Worm (Caenorhabditis elegans) whole organism, L3 larva: ENCODE results near the gene F44E7.5.

Experiments
- ZK546.5 ChIP-seq: sonication (generic microtip); optimal IDR thresholded peaks from 2 replicates; lab custom pipeline; 2017; ENCODE audit warnings: missing biosample characterization, missing genetic modification characterization
- aly-2 ChIP-seq: fragments of 150-350 bp; optimal IDR thresholded peaks from 2 replicates; lab custom pipeline; 2014; ENCODE audit warnings: missing biosample characterization, missing genetic modification characterization
- ceh-16 ChIP-seq: sonication (generic microtip); optimal IDR thresholded peaks from 2 replicates; lab custom pipeline; 2017; ENCODE audit warnings: missing biosample characterization, missing genetic modification characterization
- ceh-28 ChIP-seq: fragments of 150-350 bp; optimal IDR thresholded peaks from 2 replicates; lab custom pipeline; 2014; ENCODE audit warnings: missing biosample characterization, missing genetic modification reagents, missing genetic modification characterization
- ceh-82 ChIP-seq: fragments of 150-350 bp; optimal IDR thresholded peaks from 2 replicates; lab custom pipeline; 2014; ENCODE audit warnings: missing biosample characterization, missing genetic modification characterization
- egl-27 ChIP-seq: sonication (generic microtip); optimal IDR thresholded peaks from 4 replicates; lab custom pipeline; 2017; ENCODE audit warnings: missing biosample characterization, missing genetic modification reagents, missing genetic modification characterization
- egl-5 ChIP-seq: fragments of 150-350 bp; optimal IDR thresholded peaks from 2 replicates; lab custom pipeline; 2017; ENCODE audit warnings: missing biosample characterization, missing genetic modification reagents, missing genetic modification characterization, inconsistent platforms
- elt-1 ChIP-seq: fragments of 150-350 bp; optimal IDR thresholded peaks from 2 replicates; lab custom pipeline; 2014; ENCODE audit warnings: missing biosample characterization, missing genetic modification characterization
- elt-2 ChIP-seq: sonication (generic microtip); optimal IDR thresholded peaks from 2 replicates; lab custom pipeline; 2016; ENCODE audit warnings: missing genetic modification reagents, mild to moderate bottlenecking, missing genetic modification characterization, missing compliant biosample characterization
- elt-3 ChIP-seq, 3 experiments: fragments of 150-350 bp in 1 of 3; sonication (generic microtip) in 2 of 3; optimal IDR thresholded peaks; 2 replicates in 2 of 3; 4 replicates in 1 of 3; lab custom pipeline; 2014 to 2017; ENCODE audit warnings: missing biosample characterization in 3 of 3, missing genetic modification characterization in 3 of 3
- eor-1 ChIP-seq, 2 experiments: fragments of 150-350 bp; optimal IDR thresholded peaks; 2 replicates each; lab custom pipeline; 2014 to 2018; ENCODE audit warnings: missing biosample characterization in 2 of 2, missing genetic modification characterization in 2 of 2
- fkh-10 ChIP-seq: sonication (generic microtip); optimal IDR thresholded peaks from 2 replicates; lab custom pipeline; 2017; ENCODE audit warnings: missing biosample characterization, missing genetic modification reagents, missing genetic modification characterization
- hmg-11 ChIP-seq: sonication (generic microtip); optimal IDR thresholded peaks from 2 replicates; lab custom pipeline; 2016; ENCODE audit warnings: missing genetic modification characterization, missing compliant biosample characterization
- lin-15B ChIP-seq: fragments of 150-350 bp; optimal IDR thresholded peaks from 2 replicates; lab custom pipeline; 2014; ENCODE audit warnings: missing biosample characterization, missing genetic modification characterization
- lin-39 ChIP-seq: fragments of 150-350 bp; optimal IDR thresholded peaks from 2 replicates; lab custom pipeline; 2018; ENCODE audit warnings: missing biosample characterization, missing genetic modification reagents, missing genetic modification characterization
- mdl-1 ChIP-seq: fragments of 150-350 bp; optimal IDR thresholded peaks from 2 replicates; lab custom pipeline; 2014; ENCODE audit warnings: missing biosample characterization, missing genetic modification characterization
- nfya-1 ChIP-seq: sonication (generic microtip); optimal IDR thresholded peaks from 2 replicates; lab custom pipeline; 2017; ENCODE audit warnings: missing genetic modification characterization, mild to moderate bottlenecking, missing compliant biosample characterization, antibody characterized with exemption, moderate library complexity; ENCODE audit not compliant: insufficient read depth
- nhr-12 ChIP-seq: fragments of 150-350 bp; optimal IDR thresholded peaks from 2 replicates; lab custom pipeline; 2014; ENCODE audit warnings: missing biosample characterization, missing genetic modification characterization
- nhr-23 ChIP-seq: fragments of 150-350 bp; optimal IDR thresholded peaks from 2 replicates; lab custom pipeline; 2014; ENCODE audit warnings: missing biosample characterization, missing genetic modification reagents, missing genetic modification characterization
- nhr-237 ChIP-seq: fragments of 150-350 bp; optimal IDR thresholded peaks from 2 replicates; lab custom pipeline; 2014; ENCODE audit warnings: missing biosample characterization, missing genetic modification characterization
- nhr-25 ChIP-seq: sonication (generic microtip); optimal IDR thresholded peaks from 2 replicates; lab custom pipeline; 2017; ENCODE audit warnings: missing biosample characterization, missing genetic modification characterization
- nhr-28 ChIP-seq: fragments of 150-350 bp; optimal IDR thresholded peaks from 2 replicates; lab custom pipeline; 2014; ENCODE audit warnings: missing biosample characterization, missing genetic modification characterization
- nhr-43 ChIP-seq: sonication (generic microtip); optimal IDR thresholded peaks from 2 replicates; lab custom pipeline; 2016; ENCODE audit warnings: mild to moderate bottlenecking, missing genetic modification characterization, missing compliant biosample characterization; ENCODE audit not compliant: poor library complexity, severe bottlenecking
- nhr-67 ChIP-seq: fragments of 150-350 bp; optimal IDR thresholded peaks from 2 replicates; lab custom pipeline; 2014; ENCODE audit warnings: missing biosample characterization, missing genetic modification characterization
- nhr-76 ChIP-seq: fragments of 150-350 bp; sonication (generic microtip); optimal IDR thresholded peaks from 5 replicates; lab custom pipeline; 2014; ENCODE audit warnings: missing biosample characterization, missing genetic modification characterization
- nhr-77 ChIP-seq: fragments of 150-350 bp; optimal IDR thresholded peaks from 2 replicates; lab custom pipeline; 2014; ENCODE audit warnings: missing biosample characterization, missing genetic modification characterization
- pha-4 ChIP-seq: fragments of 150-350 bp; optimal IDR thresholded peaks from 2 replicates; lab custom pipeline; 2014; ENCODE audit warnings: missing biosample characterization, missing genetic modification reagents, missing genetic modification characterization
- pqm-1 ChIP-seq: fragments of 150-350 bp; optimal IDR thresholded peaks from 2 replicates; lab custom pipeline; 2017; ENCODE audit warnings: missing biosample characterization, missing genetic modification characterization, inconsistent platforms
- skn-1 ChIP-seq: fragments of 150-350 bp; optimal IDR thresholded peaks from 2 replicates; lab custom pipeline; 2014; ENCODE audit warnings: missing biosample characterization, missing genetic modification characterization
- snpc-4 ChIP-seq: fragments of 150-350 bp; optimal IDR thresholded peaks from 2 replicates; lab custom pipeline; 2014; ENCODE audit warnings: missing biosample characterization, missing genetic modification characterization
- tbx-2 ChIP-seq: sonication (generic microtip); optimal IDR thresholded peaks from 2 replicates; lab custom pipeline; 2016; ENCODE audit warnings: mild to moderate bottlenecking, missing genetic modification characterization, missing compliant biosample characterization
- unc-39 ChIP-seq: sonication (generic microtip); optimal IDR thresholded peaks from 4 replicates; lab custom pipeline; 2017; ENCODE audit warnings: missing biosample characterization, missing genetic modification characterization
- unc-62 ChIP-seq: fragments of 150-350 bp; sonication (generic microtip); optimal IDR thresholded peaks from 4 replicates; lab custom pipeline; 2014; ENCODE audit warnings: missing biosample characterization, missing genetic modification reagents, missing genetic modification characterization
- zag-1 ChIP-seq: fragments of 150-350 bp; optimal IDR thresholded peaks from 2 replicates; lab custom pipeline; 2014; ENCODE audit warnings: missing biosample characterization, missing genetic modification characterization
- ztf-11 ChIP-seq: fragments of 150-350 bp; optimal IDR thresholded peaks from 2 replicates; lab custom pipeline; 2014; ENCODE audit warnings: missing biosample characterization, missing genetic modification characterization

Gene F44E7.5

ce11 chrV:5822968-5823367 is 42.2 kb upstream of the F44E7.5 start (continued):
- no peak for TF ChIP-seq eor-1 (tag; optimal IDR thresholded peaks at IDR 0.05; lab: Kevin White, UChicago)
- TF ChIP-seq nhr-25 (tag; lab: Kevin White, UChicago) = peak; percentile 76
- no peak for TF ChIP-seq elt-1 (tag; lab: Kevin White, UChicago)
- no peak for TF ChIP-seq fkh-10 (GFP tag; lab: Kevin White, UChicago)
- TF ChIP-seq egl-5 = no peak
- TF ChIP-seq egl-27 (tag; lab: Kevin White, UChicago) = peak; percentile 61
- TF ChIP-seq nfya-1 (tag; lab: Kevin White, UChicago) = peak; percentile 35
- TF ChIP-seq nhr-28 (tag; lab: Kevin White, UChicago) = no peak
- no peak for TF ChIP-seq nhr-77 (tag; lab: Kevin White, UChicago)
- TF ChIP-seq pha-4 (tag; lab: Kevin White, UChicago) = no peak
- TF ChIP-seq ztf-11 = no peak
- no peak for TF ChIP-seq aly-2 (tag; lab: Kevin White, UChicago)
- TF ChIP-seq nhr-67 = no peak
- no peak for TF ChIP-seq lin-39 (tag; lab: Kevin White, UChicago)
- TF ChIP-seq nhr-237 = no peak
- TF ChIP-seq nhr-76 = no peak
- TF ChIP-seq tbx-2 (tag; lab: Kevin White, UChicago) = no peak

- TF ChIP-seq elt-2 (tag; lab: Kevin White, UChicago) (peak; percentile 92), mdl-1 (tag; lab: Kevin White, UChicago) (no peak), nhr-76 (no peak), unc-39 (tag; lab: Kevin White, UChicago) (no peak), ceh-16 (tag; lab: Kevin White, UChicago) (no peak), tbx-2 (tag; lab: Kevin White, UChicago) (no peak), elt-3 (tag; optimal IDR thresholded peaks at IDR 0.05; lab: Kevin White, UChicago) (no peak), nhr-77 (tag; lab: Kevin White, UChicago) (no peak), unc-62 (GFP tag; lab: Kevin White, UChicago) (no peak), pqm-1 (tag; lab: Kevin White, UChicago) (peak; percentile 89), skn-1 (tag; lab: Kevin White, UChicago) (no peak), nhr-23 (tag; lab: Kevin White, UChicago) (peak; percentile 67), nhr-25 (tag; lab: Kevin White, UChicago) (peak; percentile 73), ceh-28 (peak; percentile 28), ZK546.5 (no peak), nhr-43 (tag; lab: Kevin White, UChicago) (no peak)
Observed at ce11 chrV:5821451-5822143, 40.9 kb upstream of the F44E7.5 start.

DNA sequence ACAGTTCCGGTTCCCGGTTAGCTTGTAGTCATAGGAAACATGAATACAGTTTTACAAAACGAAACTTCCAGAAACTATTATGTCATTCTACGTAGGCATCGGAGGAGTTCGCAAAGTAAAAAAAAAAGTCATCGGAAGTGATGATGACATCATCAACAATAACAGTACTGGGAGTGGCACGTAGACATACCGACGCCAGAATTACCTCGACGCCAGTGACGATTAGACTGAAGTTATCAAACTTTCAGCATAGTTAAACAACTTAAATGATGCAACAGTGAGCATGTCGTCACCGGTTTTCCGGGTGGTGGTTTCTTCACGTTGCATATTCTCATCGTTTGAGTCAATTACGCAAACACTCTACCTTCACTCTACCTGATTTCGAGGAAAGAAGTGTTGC is 39.7 kb upstream of the F44E7.5 start:
- TF ChIP-seq lin-15B = no peak
- TF ChIP-seq nhr-76 = no peak
- TF ChIP-seq ceh-28 = no peak
- no peak for TF ChIP-seq eor-1 (tag; optimal IDR thresholded peaks at IDR 0.05; lab: Kevin White, UChicago)
- no peak for TF ChIP-seq nhr-237
- TF ChIP-seq ZK546.5 = no peak
- TF ChIP-seq snpc-4 (tag; lab: Kevin White, UChicago) = no peak
- TF ChIP-seq zag-1 = no peak
- no peak for TF ChIP-seq nhr-12 (tag; lab: Kevin White, UChicago)
- TF ChIP-seq nhr-25 (tag; lab: Kevin White, UChicago) = no peak
- no peak for TF ChIP-seq egl-27 (tag; lab: Kevin White, UChicago)
- TF ChIP-seq lin-39 (tag; lab: Kevin White, UChicago) = no peak
- TF ChIP-seq ceh-82 (tag; lab: Kevin White, UChicago) = no peak
- TF ChIP-seq nhr-28 (tag; lab: Kevin White, UChicago) = no peak
- TF ChIP-seq hmg-11 (tag; lab: Kevin White, UChicago) = no peak

DNA sequence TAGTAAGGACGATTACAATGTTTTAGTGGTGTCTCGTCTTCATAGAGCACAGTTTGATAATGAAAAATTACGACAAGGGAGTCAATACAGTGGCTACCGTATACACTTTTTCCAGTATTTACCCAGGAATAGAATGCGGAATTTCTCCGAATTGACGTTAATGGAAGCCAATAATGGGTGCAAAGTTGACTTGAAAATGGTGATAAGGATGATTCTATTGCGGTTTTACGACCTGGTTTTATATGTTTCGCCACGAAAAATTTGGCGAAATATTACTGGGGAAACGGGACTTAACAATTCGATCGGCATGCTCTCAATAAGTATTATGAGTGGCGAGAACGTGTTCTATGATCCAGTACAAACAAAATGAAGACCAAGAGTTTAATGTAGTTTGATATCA is 39.2 kb upstream of the F44E7.5 start:
- peak; percentile 58 for TF ChIP-seq pqm-1 (tag; lab: Kevin White, UChicago)
- TF ChIP-seq nfya-1 (tag; lab: Kevin White, UChicago) = no peak
- peak; percentile 75 for TF ChIP-seq elt-2 (tag; lab: Kevin White, UChicago)
- TF ChIP-seq mdl-1 (tag; lab: Kevin White, UChicago) = no peak
